Fruit fly (Drosophila melanogaster) whole organism, wandering third instar larva: Measurements from ENCODE around the gene CG13032.

Experiments
- Abd-B ChIP-seq: fragments of >200 bp; optimal IDR thresholded peaks from 2 replicates; lab custom pipeline; 2017; ENCODE audit warnings: missing biosample characterization, missing genetic modification characterization
- CG32264 ChIP-seq: fragments of 200-800 bp; sonication (Bioruptor generic); optimal IDR thresholded peaks from 2 replicates; lab custom pipeline; 2016; ENCODE audit warnings: missing biosample characterization, missing genetic modification characterization
- Jra ChIP-seq: sonication (Bioruptor generic); optimal IDR thresholded peaks from 2 replicates; lab custom pipeline; 2016; ENCODE audit warnings: missing biosample characterization, missing genetic modification characterization
- OdsH ChIP-seq: fragments of 200-800 bp; sonication (Bioruptor generic); optimal IDR thresholded peaks from 2 replicates; lab custom pipeline; 2016; ENCODE audit warnings: missing biosample characterization, mild to moderate bottlenecking, missing genetic modification characterization
- brk ChIP-seq: fragments of 200-800 bp; sonication (Bioruptor generic); optimal IDR thresholded peaks from 2 replicates; lab custom pipeline; 2016; ENCODE audit warnings: missing biosample characterization, mild to moderate bottlenecking, missing genetic modification characterization
- dsf ChIP-seq: sonication (Bioruptor generic); optimal IDR thresholded peaks from 2 replicates; lab custom pipeline; 2016; ENCODE audit warnings: missing biosample characterization, missing genetic modification characterization, borderline replicate concordance
- h ChIP-seq: fragments of 200-800 bp; sonication (Bioruptor generic); optimal IDR thresholded peaks from 3 replicates; lab custom pipeline; 2016; ENCODE audit warnings: missing biosample characterization, mild to moderate bottlenecking, missing genetic modification characterization
- lola ChIP-seq: fragments of >200 bp; optimal IDR thresholded peaks from 2 replicates; lab custom pipeline; 2017; ENCODE audit warnings: missing biosample characterization, missing genetic modification characterization
- psq ChIP-seq: fragments of 200-800 bp; sonication (Bioruptor generic); optimal IDR thresholded peaks from 3 replicates; lab custom pipeline; 2017; ENCODE audit warnings: missing biosample characterization, mild to moderate bottlenecking, missing genetic modification characterization, moderate library complexity

- TF ChIP-seq h, result peak; percentile 14
- TF ChIP-seq Jra, result no peak
- no peak for TF ChIP-seq lola (GFP tag; lab: Kevin White, UChicago)
- TF ChIP-seq psq (GFP tag; lab: Kevin White, UChicago), result peak; percentile 78
- no peak for TF ChIP-seq OdsH (GFP tag; lab: Kevin White, UChicago)
- TF ChIP-seq brk (GFP tag; lab: Kevin White, UChicago), result no peak
- TF ChIP-seq Abd-B, result no peak
- no peak for TF ChIP-seq dsf
- no peak for TF ChIP-seq CG32264 (GFP tag; lab: Kevin White, UChicago)
Measured at dm6 chr3L:16638639-16639388, 35.0 kb upstream of the CG13032 start.
